Worm (Caenorhabditis elegans) whole organism, L2 larva: ENCODE data around the gene F14F3.5.

Experiments
- C34F6.9 ChIP-seq: fragments of 150-350 bp; optimal IDR thresholded peaks from 2 replicates; lab custom pipeline; 2014; ENCODE audit warnings: missing biosample characterization, missing genetic modification characterization
- F13H6.1 ChIP-seq: sonication (generic microtip); optimal IDR thresholded peaks from 2 replicates; lab custom pipeline; 2016; ENCODE audit warnings: missing genetic modification characterization, missing compliant biosample characterization
- R02D3.7 ChIP-seq: fragments of 150-350 bp; optimal IDR thresholded peaks from 2 replicates; lab custom pipeline; 2014; ENCODE audit warnings: missing biosample characterization, missing genetic modification characterization
- Y55F3AM.14 ChIP-seq: fragments of 200-800 bp; sonication (Bioruptor generic); optimal IDR thresholded peaks from 2 replicates; lab custom pipeline; 2018; ENCODE audit warnings: mild to moderate bottlenecking, missing genetic modification characterization, missing compliant biosample characterization
- alr-1 ChIP-seq: fragments of 150-350 bp; optimal IDR thresholded peaks from 2 replicates; lab custom pipeline; 2014; ENCODE audit warnings: missing biosample characterization, missing genetic modification characterization
- aly-2 ChIP-seq: fragments of 150-350 bp; optimal IDR thresholded peaks from 2 replicates; lab custom pipeline; 2014; ENCODE audit warnings: missing biosample characterization, missing genetic modification characterization
- ama-1 ChIP-seq: fragments of 150-350 bp; optimal IDR thresholded peaks from 2 replicates; lab custom pipeline; 2018; ENCODE audit warnings: inconsistent platforms
- blmp-1 ChIP-seq: sonication (generic microtip); optimal IDR thresholded peaks from 2 replicates; lab custom pipeline; 2017; ENCODE audit warnings: missing genetic modification characterization, mild to moderate bottlenecking, missing compliant biosample characterization, antibody characterized with exemption, moderate library complexity; ENCODE audit not compliant: insufficient read depth
- ceh-16 ChIP-seq: fragments of 150-350 bp; optimal IDR thresholded peaks from 2 replicates; lab custom pipeline; 2014; ENCODE audit warnings: missing biosample characterization, missing genetic modification characterization
- ceh-82 ChIP-seq: fragments of 150-350 bp; optimal IDR thresholded peaks from 2 replicates; lab custom pipeline; 2014; ENCODE audit warnings: missing biosample characterization, missing genetic modification characterization
- crh-2 ChIP-seq: sonication (generic microtip); optimal IDR thresholded peaks from 2 replicates; lab custom pipeline; 2017; ENCODE audit warnings: missing biosample characterization, missing genetic modification characterization
- dmd-4 ChIP-seq: sonication (generic microtip); optimal IDR thresholded peaks from 2 replicates; lab custom pipeline; 2017; ENCODE audit warnings: missing biosample characterization, missing genetic modification characterization
- egl-27 ChIP-seq: sonication (generic microtip); optimal IDR thresholded peaks from 3 replicates; lab custom pipeline; 2017; ENCODE audit warnings: missing biosample characterization, missing genetic modification reagents, missing genetic modification characterization
- elt-3 ChIP-seq: sonication (generic microtip); optimal IDR thresholded peaks from 2 replicates; lab custom pipeline; 2017; ENCODE audit warnings: missing biosample characterization, missing genetic modification characterization
- fos-1 ChIP-seq: fragments of 150-350 bp; optimal IDR thresholded peaks from 2 replicates; lab custom pipeline; 2014; ENCODE audit warnings: missing biosample characterization, missing genetic modification characterization
- gmeb-1 ChIP-seq: fragments of 150-350 bp; optimal IDR thresholded peaks from 2 replicates; lab custom pipeline; 2014; ENCODE audit warnings: missing biosample characterization, missing genetic modification characterization
- lin-11 ChIP-seq: fragments of 150-350 bp; sonication (generic microtip); optimal IDR thresholded peaks from 2 replicates; lab custom pipeline; 2014; ENCODE audit warnings: missing biosample characterization, missing genetic modification characterization, inconsistent platforms, mixed read lengths
- lin-13 ChIP-seq: fragments of 150-350 bp; optimal IDR thresholded peaks from 2 replicates; lab custom pipeline; 2014; ENCODE audit warnings: missing biosample characterization, missing genetic modification reagents, missing genetic modification characterization
- lin-39 ChIP-seq: fragments of 150-350 bp; optimal IDR thresholded peaks from 2 replicates; lab custom pipeline; 2014; ENCODE audit warnings: missing biosample characterization, missing genetic modification reagents, missing genetic modification characterization
- lsy-2 ChIP-seq, 2 experiments: fragments of 150-350 bp in 1 of 2; sonication (generic microtip) in 1 of 2; optimal IDR thresholded peaks; 2 replicates each; lab custom pipeline; 2014 to 2017; ENCODE audit warnings: missing biosample characterization in 2 of 2, missing genetic modification characterization in 2 of 2
- mbf-1 ChIP-seq: sonication (generic microtip); optimal IDR thresholded peaks from 2 replicates; lab custom pipeline; 2017; ENCODE audit warnings: missing biosample characterization, missing genetic modification characterization
- nhr-10 ChIP-seq: sonication (generic microtip); optimal IDR thresholded peaks from 2 replicates; lab custom pipeline; 2017; ENCODE audit warnings: missing biosample characterization, missing genetic modification characterization
- nhr-11 ChIP-seq: fragments of 150-350 bp; optimal IDR thresholded peaks from 2 replicates; lab custom pipeline; 2014; ENCODE audit warnings: missing biosample characterization, missing genetic modification characterization
- nhr-12 ChIP-seq: fragments of 150-350 bp; optimal IDR thresholded peaks from 2 replicates; lab custom pipeline; 2014; ENCODE audit warnings: missing biosample characterization, missing genetic modification characterization
- nhr-129 ChIP-seq: fragments of 150-350 bp; optimal IDR thresholded peaks from 2 replicates; lab custom pipeline; 2014; ENCODE audit warnings: missing biosample characterization, missing genetic modification characterization
- nhr-21 ChIP-seq: fragments of 150-350 bp; optimal IDR thresholded peaks from 2 replicates; lab custom pipeline; 2014; ENCODE audit warnings: missing biosample characterization, missing genetic modification characterization
- nhr-23 ChIP-seq: fragments of 150-350 bp; optimal IDR thresholded peaks from 2 replicates; lab custom pipeline; 2014; ENCODE audit warnings: missing biosample characterization, missing genetic modification reagents, missing genetic modification characterization
- nhr-237 ChIP-seq: fragments of 150-350 bp; optimal IDR thresholded peaks from 2 replicates; lab custom pipeline; 2014; ENCODE audit warnings: missing biosample characterization, missing genetic modification characterization
- nhr-25 ChIP-seq: fragments of 150-350 bp; sonication (generic microtip); optimal IDR thresholded peaks from 3 replicates; lab custom pipeline; 2014; ENCODE audit warnings: missing biosample characterization, missing genetic modification characterization
- nhr-6 ChIP-seq: fragments of 150-350 bp; optimal IDR thresholded peaks from 2 replicates; lab custom pipeline; 2014; ENCODE audit warnings: missing biosample characterization, missing genetic modification characterization
- peb-1 ChIP-seq: fragments of 150-350 bp; optimal IDR thresholded peaks from 2 replicates; lab custom pipeline; 2014; ENCODE audit warnings: missing biosample characterization, missing genetic modification characterization
- sem-4 ChIP-seq: fragments of 150-350 bp; optimal IDR thresholded peaks from 2 replicates; lab custom pipeline; 2014; ENCODE audit warnings: missing biosample characterization, missing genetic modification reagents, missing genetic modification characterization
- skn-1 ChIP-seq: sonication (generic microtip); optimal IDR thresholded peaks from 2 replicates; lab custom pipeline; 2017; ENCODE audit warnings: missing biosample characterization, missing genetic modification characterization
- sma-3 ChIP-seq: sonication (generic microtip); optimal IDR thresholded peaks from 2 replicates; lab custom pipeline; 2016; ENCODE audit warnings: missing genetic modification reagents, missing genetic modification characterization, missing compliant biosample characterization
- sma-9 ChIP-seq, 2 experiments: fragments of 150-350 bp in 1 of 2; sonication (generic microtip) in 1 of 2; optimal IDR thresholded peaks; 2 replicates each; lab custom pipeline; 2014 to 2016; ENCODE audit warnings: missing genetic modification characterization in 2 of 2, mild to moderate bottlenecking in 1 of 2, missing biosample characterization in 1 of 2, missing compliant biosample characterization in 1 of 2, missing genetic modification reagents in 1 of 2, moderate library complexity in 1 of 2
- snpc-4 ChIP-seq: fragments of 150-350 bp; optimal IDR thresholded peaks from 2 replicates; lab custom pipeline; 2014; ENCODE audit warnings: missing biosample characterization, missing genetic modification characterization
- unc-39 ChIP-seq: fragments of 150-350 bp; optimal IDR thresholded peaks from 2 replicates; lab custom pipeline; 2014; ENCODE audit warnings: missing biosample characterization, missing genetic modification characterization
- unc-55 ChIP-seq: fragments of 150-350 bp; sonication (generic microtip); optimal IDR thresholded peaks from 3 replicates; lab custom pipeline; 2014; ENCODE audit warnings: missing biosample characterization, missing genetic modification reagents, missing genetic modification characterization
- unc-62 ChIP-seq: fragments of 150-350 bp; optimal IDR thresholded peaks from 2 replicates; lab custom pipeline; 2014; ENCODE audit warnings: missing biosample characterization, missing genetic modification reagents, missing genetic modification characterization
- zag-1 ChIP-seq: fragments of 150-350 bp; optimal IDR thresholded peaks from 2 replicates; lab custom pipeline; 2014; ENCODE audit warnings: missing biosample characterization, missing genetic modification characterization
- ztf-1 ChIP-seq: fragments of 200-800 bp; sonication (Bioruptor generic); conservative IDR thresholded peaks from 2 replicates; pipeline ENCODE4 v1.3.6; 2022; ENCODE audit warnings: missing genetic modification characterization, missing compliant biosample characterization
- ztf-11 ChIP-seq: sonication (generic microtip); optimal IDR thresholded peaks from 2 replicates; lab custom pipeline; 2017; ENCODE audit warnings: missing biosample characterization, missing genetic modification characterization
- ztf-4 ChIP-seq: fragments of 150-350 bp; optimal IDR thresholded peaks from 2 replicates; lab custom pipeline; 2014; ENCODE audit warnings: missing biosample characterization, missing genetic modification characterization

Gene F14F3.5

DNA sequence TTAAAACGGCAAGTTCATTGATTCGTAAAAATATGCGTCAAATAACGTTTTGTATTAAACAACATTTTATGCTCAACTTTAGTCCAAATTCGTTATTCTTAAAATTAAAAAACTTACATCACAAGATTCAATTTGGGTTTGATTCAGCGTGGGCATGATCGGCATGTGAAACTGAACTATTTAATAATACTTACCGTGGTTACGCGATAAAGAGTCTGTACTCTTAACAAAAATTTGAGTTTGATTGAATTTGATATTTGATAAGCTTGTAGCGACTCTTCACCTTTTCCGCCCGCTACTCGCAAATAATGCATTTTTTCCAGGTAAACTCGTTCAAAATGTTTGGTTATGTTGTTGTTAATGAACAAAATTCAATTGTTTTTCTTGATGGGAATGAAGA is 4.4 kb upstream of the F14F3.5 start, which contains the start of gene glo-3:
TSS of gene glo-3 (plus strand) at position 253 of the 400 bp plus-strand sequence.
- peak; percentile 16 for TF ChIP-seq sma-9 (GFP tag; optimal IDR thresholded peaks at IDR 0.05; lab: Kevin White, UChicago)
- TF ChIP-seq sma-9 (tag; optimal IDR thresholded peaks at IDR 0.05; lab: Kevin White, UChicago) = no peak
- TF ChIP-seq sem-4 (tag; lab: Kevin White, UChicago) = no peak
- TF ChIP-seq nhr-10 (tag; lab: Kevin White, UChicago) = no peak
- TF ChIP-seq unc-55 (GFP tag; lab: Kevin White, UChicago) = no peak
- peak; percentile 68 for TF ChIP-seq fos-1 (tag; lab: Kevin White, UChicago)
- no peak for TF ChIP-seq R02D3.7 (tag; lab: Kevin White, UChicago)
- TF ChIP-seq lin-13 (GFP tag; lab: Kevin White, UChicago) = no peak
- TF ChIP-seq ztf-1 (GFP tag; lab: Robert Waterston, UW) = no peak
- TF ChIP-seq, all 48 proteins: peak for 2

- TF ChIP-seq fos-1 (tag; lab: Kevin White, UChicago) = peak; percentile 74
- TF ChIP-seq nhr-11 (tag; lab: Kevin White, UChicago) = no peak
- TF ChIP-seq lin-39 = no peak
- TF ChIP-seq skn-1 = peak; percentile 55
- no peak for TF ChIP-seq ztf-1 (GFP tag; lab: Robert Waterston, UW)
- TF ChIP-seq sem-4 (tag; lab: Kevin White, UChicago) = no peak
- no peak for TF ChIP-seq nhr-12 (tag; lab: Kevin White, UChicago)
- no peak for TF ChIP-seq lsy-2 (tag; optimal IDR thresholded peaks at IDR 0.05; lab: Kevin White, UChicago)
- TF ChIP-seq sma-9 (GFP tag; optimal IDR thresholded peaks at IDR 0.05; lab: Kevin White, UChicago) = peak; percentile 68
- TF ChIP-seq sma-9 (tag; optimal IDR thresholded peaks at IDR 0.05; lab: Kevin White, UChicago) = no peak
- TF ChIP-seq peb-1 (tag; lab: Kevin White, UChicago) = no peak
- TF ChIP-seq nhr-23 (tag; lab: Kevin White, UChicago) = no peak
- peak; percentile 52 for TF ChIP-seq F13H6.1 (tag; lab: Kevin White, UChicago)
These were observed 3.3 kb upstream of the F14F3.5 start for ce11 chrX:10532180-10532833.

ce11 chrX:10527414-10527813 is 1.6 kb downstream of the F14F3.5 start:
- TF ChIP-seq sma-9 (GFP tag; optimal IDR thresholded peaks at IDR 0.05; lab: Kevin White, UChicago) (peak; percentile 42), sma-9 (tag; optimal IDR thresholded peaks at IDR 0.05; lab: Kevin White, UChicago) (no peak), mbf-1 (tag; lab: Kevin White, UChicago) (no peak), fos-1 (tag; lab: Kevin White, UChicago) (peak; percentile 13)

DNA sequence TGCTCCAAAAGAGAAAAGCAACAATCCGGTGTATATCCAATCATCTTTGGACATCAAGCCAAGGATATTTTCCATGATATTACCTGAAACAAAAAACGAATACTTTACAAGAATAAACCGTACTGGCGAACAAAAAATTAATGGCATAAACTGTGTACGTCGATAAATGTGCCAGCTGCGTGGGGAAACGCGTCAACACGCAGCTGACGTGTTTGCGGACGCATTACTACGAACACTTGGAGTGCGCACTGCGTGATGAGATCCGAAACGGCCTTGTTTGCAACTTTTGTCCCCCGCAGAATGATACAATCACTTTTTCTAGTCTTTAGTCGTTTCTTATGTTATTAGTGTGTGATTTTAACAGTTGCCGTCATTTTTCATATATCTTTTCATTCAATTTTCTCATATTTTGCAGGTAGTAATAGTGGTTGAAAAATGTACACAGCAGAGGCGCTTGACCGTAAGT is 4.5 kb downstream of the F14F3.5 start, which contains the start of the genes mboa-7 and git-1:
TSS of gene mboa-7 (minus strand) at position 83 of the 466 bp plus-strand sequence.
TSS of gene git-1 (plus strand) at position 416 of the 466 bp plus-strand sequence.
- no peak for TF ChIP-seq ama-1 (lab: Kevin White, UChicago)
- no peak for TF ChIP-seq nhr-11 (tag; lab: Kevin White, UChicago)
- TF ChIP-seq snpc-4 (tag; lab: Kevin White, UChicago) = no peak
- peak; percentile 59 for TF ChIP-seq crh-2 (tag; lab: Kevin White, UChicago)
- peak; percentile 43 for TF ChIP-seq sem-4 (tag; lab: Kevin White, UChicago)
- TF ChIP-seq aly-2 (tag; lab: Kevin White, UChicago) = no peak
- no peak for TF ChIP-seq nhr-12 (tag; lab: Kevin White, UChicago)
- TF ChIP-seq Y55F3AM.14 (GFP tag; lab: Kevin White, UChicago) = no peak
- TF ChIP-seq ceh-16 (tag; lab: Kevin White, UChicago) = peak; percentile 29
- no peak for TF ChIP-seq nhr-237 (tag; lab: Kevin White, UChicago)
- no peak for TF ChIP-seq unc-62 (GFP tag; lab: Kevin White, UChicago)
- TF ChIP-seq ceh-82 = no peak
- TF ChIP-seq peb-1 (tag; lab: Kevin White, UChicago) = no peak
- no peak for TF ChIP-seq alr-1 (tag; lab: Kevin White, UChicago)
- TF ChIP-seq nhr-10 (tag; lab: Kevin White, UChicago) = no peak
- TF ChIP-seq C34F6.9 = peak; percentile 42
- peak; percentile 6 for TF ChIP-seq egl-27 (tag; lab: Kevin White, UChicago)
- peak; percentile 77 for TF ChIP-seq sma-9 (GFP tag; optimal IDR thresholded peaks at IDR 0.05; lab: Kevin White, UChicago)
- no peak for TF ChIP-seq sma-9 (tag; optimal IDR thresholded peaks at IDR 0.05; lab: Kevin White, UChicago)
- TF ChIP-seq F13H6.1 (tag; lab: Kevin White, UChicago) = peak; percentile 56
- TF ChIP-seq nhr-23 (tag; lab: Kevin White, UChicago) = no peak
- TF ChIP-seq dmd-4 (tag; lab: Kevin White, UChicago) = no peak
- TF ChIP-seq elt-3 (tag; lab: Kevin White, UChicago) = no peak
- peak; percentile 57 for TF ChIP-seq gmeb-1
- TF ChIP-seq nhr-6 (tag; lab: Kevin White, UChicago) = no peak
- no peak for TF ChIP-seq blmp-1 (tag; lab: Kevin White, UChicago)
- TF ChIP-seq skn-1 = no peak
- TF ChIP-seq nhr-21 (tag; lab: Kevin White, UChicago) = peak; percentile 40
- TF ChIP-seq sma-3 = peak; percentile 73
- TF ChIP-seq unc-39 (tag; lab: Kevin White, UChicago) = no peak
- peak; percentile 68 for TF ChIP-seq nhr-129 (tag; lab: Kevin White, UChicago)
- no peak for TF ChIP-seq ztf-4 (tag; lab: Kevin White, UChicago)
- no peak for TF ChIP-seq lin-39
- TF ChIP-seq mbf-1 (tag; lab: Kevin White, UChicago) = no peak
- no peak for TF ChIP-seq nhr-25 (tag; lab: Kevin White, UChicago)
- TF ChIP-seq zag-1 (tag; lab: Kevin White, UChicago) = no peak
- TF ChIP-seq lin-11 = peak; percentile 40
- TF ChIP-seq ztf-11 (tag; lab: Kevin White, UChicago) = no peak
- no peak for TF ChIP-seq ztf-1 (GFP tag; lab: Robert Waterston, UW)
